Fruit fly (Drosophila melanogaster): ENCODE data around the gene Edc3.
A peak's percentile ranks its signal among the peaks of the same experiment; 100 is the strongest.

Gene Edc3

dm6 chr3L:17530471-17531149 lies 949 bp upstream of the Edc3 start (continued):
- TF ChIP-seq tio (GFP tag; optimal IDR thresholded peaks at IDR 0.05) = no peak
- TF ChIP-seq lab (GFP tag; optimal IDR thresholded peaks at IDR 0.05) = no peak
- 0 out of 3 replicates have a peak, but pooled peaks have one; percentile 14 for TF ChIP-seq CG11695 (GFP tag; IDR thresholded peaks at IDR 0.05)
- TF ChIP-seq Med (GFP tag) = peak; percentile 70
- TF ChIP-seq prd (optimal IDR thresholded peaks at IDR 0.05) = no peak
- TF ChIP-seq prd (GFP tag; IDR thresholded peaks at IDR 0.05) = no peak
- TF ChIP-seq CG17186 (GFP tag; optimal IDR thresholded peaks at IDR 0.05) = no peak
- peak; percentile 18 for TF ChIP-seq grn (GFP tag; optimal IDR thresholded peaks at IDR 0.05)
- no peak for TF ChIP-seq jigr1 (GFP tag; IDR thresholded peaks at IDR 0.05)
- no peak for TF ChIP-seq Vsx1 (GFP tag; optimal IDR thresholded peaks at IDR 0.05)
- TF ChIP-seq NC2α (GFP tag; optimal IDR thresholded peaks at IDR 0.05) = peak; percentile 13
- peak; percentile 46 for TF ChIP-seq kni (GFP tag; optimal IDR thresholded peaks at IDR 0.05)
- TF ChIP-seq MBD-R2 (GFP tag; IDR thresholded peaks at IDR 0.05) = peak; percentile 23
- TF ChIP-seq NfI (GFP tag; optimal IDR thresholded peaks at IDR 0.05) = no peak
- no peak for TF ChIP-seq amos (GFP tag; IDR thresholded peaks at IDR 0.05; ENCODE audit: partially characterized antibody)
- no peak for TF ChIP-seq tna (GFP tag; IDR thresholded peaks at IDR 0.05; ENCODE audit: partially characterized antibody)
- no peak for TF ChIP-seq nerfin-1 (tag; optimal IDR thresholded peaks at IDR 0.05)
- no peak for TF ChIP-seq twi (tag; optimal IDR thresholded peaks at IDR 0.05)
- TF ChIP-seq jumu (GFP tag; optimal IDR thresholded peaks at IDR 0.05) = no peak
- 0 out of 3 replicates have a peak, but pooled peaks have one; percentile 23 for TF ChIP-seq CG2199 (GFP tag; IDR thresholded peaks at IDR 0.05)
- peak; percentile 53 for TF ChIP-seq psq (GFP tag; optimal IDR thresholded peaks at IDR 0.05)
- no peak for TF ChIP-seq CG13424 (tag; optimal IDR thresholded peaks at IDR 0.05)
- TF ChIP-seq chm (GFP tag; IDR thresholded peaks at IDR 0.05) = peak; percentile 40
- no peak for TF ChIP-seq caup (GFP tag; optimal IDR thresholded peaks at IDR 0.05; ENCODE audit: severe bottlenecking)
- TF ChIP-seq CG17912 (GFP tag; optimal IDR thresholded peaks at IDR 0.05) = no peak
- TF ChIP-seq CG1832 (GFP tag; optimal IDR thresholded peaks at IDR 0.05) = peak; percentile 28
- no peak for TF ChIP-seq CG9817 (tag; optimal IDR thresholded peaks at IDR 0.05)
- TF ChIP-seq tup (GFP tag; optimal IDR thresholded peaks at IDR 0.05) = no peak
- TF ChIP-seq ase (GFP tag; IDR thresholded peaks at IDR 0.05) = no peak
- no peak for TF ChIP-seq CG8388 (GFP tag; optimal IDR thresholded peaks at IDR 0.05)
- TF ChIP-seq CG15011 (GFP tag; optimal IDR thresholded peaks at IDR 0.05) = no peak
- TF ChIP-seq CG10366 (GFP tag; IDR thresholded peaks at IDR 0.05) = no peak
- no peak for TF ChIP-seq CG12769 (tag; optimal IDR thresholded peaks at IDR 0.05)
- no peak for TF ChIP-seq TFAM (GFP tag; optimal IDR thresholded peaks at IDR 0.05)
- TF ChIP-seq Doc3 (GFP tag; IDR thresholded peaks at IDR 0.05; ENCODE audit: partially characterized antibody) = 0 out of 3 replicates have a peak, but pooled peaks have one; percentile 14
- TF ChIP-seq mam (GFP tag; optimal IDR thresholded peaks at IDR 0.05) = no peak
- TF ChIP-seq Ada2b (GFP tag; IDR thresholded peaks at IDR 0.05) = no peak
- TF ChIP-seq CG10654 (GFP tag; optimal IDR thresholded peaks at IDR 0.05) = no peak
- no peak for TF ChIP-seq cato (GFP tag; optimal IDR thresholded peaks at IDR 0.05; ENCODE audit: borderline replicate concordance)
- TF ChIP-seq Lhr (GFP tag; optimal IDR thresholded peaks at IDR 0.05) = no peak
- peak; percentile 80 for TF ChIP-seq CG10321 (GFP tag; IDR thresholded peaks at IDR 0.05)
- TF ChIP-seq cg (GFP tag; optimal IDR thresholded peaks at IDR 0.05) = peak; percentile 73
- peak; percentile 56; the same call in 1 of the 2 replicates for TF ChIP-seq CG4360 (GFP tag; IDR thresholded peaks at IDR 0.05)
- no peak for TF ChIP-seq tin (GFP tag; optimal IDR thresholded peaks at IDR 0.05)
- no peak for TF ChIP-seq CG31365 (tag; optimal IDR thresholded peaks at IDR 0.05)
- TF ChIP-seq CG14050 (GFP tag; IDR thresholded peaks at IDR 0.05) = no peak
- peak; percentile 4 for TF ChIP-seq repo (GFP tag; optimal IDR thresholded peaks at IDR 0.05)
- TF ChIP-seq Trl (optimal IDR thresholded peaks at IDR 0.05) = no peak
- TF ChIP-seq Trl (GFP tag; optimal IDR thresholded peaks at IDR 0.05) = peak; percentile 3
- peak; percentile 91 for TF ChIP-seq crol (GFP tag; IDR thresholded peaks at IDR 0.05)
